Fruit fly (Drosophila melanogaster): ENCODE results near the gene Srx.

Srx gene

dm6 chrX:17852457-17852856 is 4.3 kb upstream of the Srx start, which contains the start of gene CG32554 (continued):
- TF ChIP-seq Jarid2 (GFP tag; optimal IDR thresholded peaks at IDR 0.05) = no peak
- no peak for TF ChIP-seq Dbx (GFP tag; IDR thresholded peaks at IDR 0.05)
- TF ChIP-seq CG32772 (GFP tag; IDR thresholded peaks at IDR 0.05) = no peak
- TF ChIP-seq emc (GFP tag; optimal IDR thresholded peaks at IDR 0.05) = no peak
- TF ChIP-seq CG8388 (GFP tag; optimal IDR thresholded peaks at IDR 0.05) = no peak
- no peak for TF ChIP-seq wek (GFP tag; optimal IDR thresholded peaks at IDR 0.05)
- TF ChIP-seq nerfin-2 (GFP tag; IDR thresholded peaks at IDR 0.05; ENCODE audit: partially characterized antibody) = peak; percentile 71
- TF ChIP-seq fd102C (GFP tag; optimal IDR thresholded peaks at IDR 0.05) = no peak
- no peak for TF ChIP-seq gce (GFP tag; IDR thresholded peaks at IDR 0.05)
- no peak for TF ChIP-seq pan (optimal IDR thresholded peaks at IDR 0.05)
- TF ChIP-seq pan (GFP tag; optimal IDR thresholded peaks at IDR 0.05 in 1 of 2, IDR thresholded peaks at IDR 0.05 in 1 of 2) = no peak
- TF ChIP-seq hbn (GFP tag; IDR thresholded peaks at IDR 0.05; ENCODE audit: partially characterized antibody) = peak; percentile 92
- TF ChIP-seq row (GFP tag; IDR thresholded peaks at IDR 0.05) = peak; percentile 21; the same call in 1 of the 3 replicates
- no peak for TF ChIP-seq CG8924 (tag; optimal IDR thresholded peaks at IDR 0.05)
- TF ChIP-seq Atf3 (GFP tag; optimal IDR thresholded peaks at IDR 0.05) = no peak
- TF ChIP-seq CG14860 (GFP tag; IDR thresholded peaks at IDR 0.05; ENCODE audit: partially characterized antibody) = peak; percentile 81
- TF ChIP-seq bbx (GFP tag; IDR thresholded peaks at IDR 0.05; ENCODE audit: partially characterized antibody) = peak; percentile 91
- peak; percentile 90 for TF ChIP-seq CG6791 (GFP tag; IDR thresholded peaks at IDR 0.05; ENCODE audit: partially characterized antibody)
- TF ChIP-seq sob (GFP tag; IDR thresholded peaks at IDR 0.05) = no peak
- no peak for TF ChIP-seq al (GFP tag; IDR thresholded peaks at IDR 0.05)
- no peak for TF ChIP-seq mam (GFP tag; optimal IDR thresholded peaks at IDR 0.05)
- TF ChIP-seq aop (GFP tag; IDR thresholded peaks at IDR 0.05) = no peak
- TF ChIP-seq nau (GFP tag; optimal IDR thresholded peaks at IDR 0.05) = no peak
- no peak for TF ChIP-seq CG9932 (GFP tag; IDR thresholded peaks at IDR 0.05)
- no peak for TF ChIP-seq tup (GFP tag; optimal IDR thresholded peaks at IDR 0.05)
- TF ChIP-seq MESR4 (GFP tag; optimal IDR thresholded peaks at IDR 0.05) = peak; percentile 18
- TF ChIP-seq zen2 (GFP tag; IDR thresholded peaks at IDR 0.05; ENCODE audit: partially characterized antibody) = peak; percentile 91
- TF ChIP-seq Fer3 (tag; optimal IDR thresholded peaks at IDR 0.05) = no peak
- no peak for TF ChIP-seq fd3F (GFP tag; optimal IDR thresholded peaks at IDR 0.05)
- TF ChIP-seq Nf-YA (GFP tag; IDR thresholded peaks at IDR 0.05) = no peak
- TF ChIP-seq sens (GFP tag) = peak; percentile 55
- TF ChIP-seq tio (GFP tag; optimal IDR thresholded peaks at IDR 0.05) = no peak
- TF ChIP-seq knrl (GFP tag; IDR thresholded peaks at IDR 0.05; ENCODE audit: partially characterized antibody) = peak; percentile 86
- TF ChIP-seq toy (GFP tag; IDR thresholded peaks at IDR 0.05) = no peak
- TF ChIP-seq CG17912 (GFP tag; optimal IDR thresholded peaks at IDR 0.05) = no peak
- TF ChIP-seq p53 (GFP tag; optimal IDR thresholded peaks at IDR 0.05) = no peak
- peak; percentile 81 for TF ChIP-seq Dp (GFP tag; optimal IDR thresholded peaks at IDR 0.05)
- TF ChIP-seq pzg (GFP tag; optimal IDR thresholded peaks at IDR 0.05) = peak; percentile 48
- TF ChIP-seq Doc3 (GFP tag; IDR thresholded peaks at IDR 0.05; ENCODE audit: partially characterized antibody) = peak; percentile 90
- TF ChIP-seq Dek (tag; optimal IDR thresholded peaks at IDR 0.05) = no peak
- TF ChIP-seq slou (GFP tag; optimal IDR thresholded peaks at IDR 0.05) = no peak
- TF ChIP-seq CHES-1-like (GFP tag; optimal IDR thresholded peaks at IDR 0.05) = no peak
- TF ChIP-seq h (optimal IDR thresholded peaks at IDR 0.05) = no peak
- no peak for TF ChIP-seq repo (GFP tag; optimal IDR thresholded peaks at IDR 0.05)
- peak; percentile 82 for TF ChIP-seq CG17186 (GFP tag; optimal IDR thresholded peaks at IDR 0.05)
- no peak for TF ChIP-seq Mad (GFP tag; optimal IDR thresholded peaks at IDR 0.05)
- no peak for TF ChIP-seq CG15269 (tag; optimal IDR thresholded peaks at IDR 0.05)
- no peak for TF ChIP-seq zfh1 (GFP tag; IDR thresholded peaks at IDR 0.05)
- no peak for TF ChIP-seq PHDP (tag; optimal IDR thresholded peaks at IDR 0.05)
- no peak for TF ChIP-seq CG15073 (GFP tag; optimal IDR thresholded peaks at IDR 0.05)
- TF ChIP-seq CG4617 (GFP tag; optimal IDR thresholded peaks at IDR 0.05; ENCODE audit: borderline replicate concordance) = no peak
- TF ChIP-seq CG3995 (GFP tag; optimal IDR thresholded peaks at IDR 0.05) = peak; percentile 68
